Worm (Caenorhabditis elegans) whole organism, L3 larva: ENCODE data around the gene mrps-18A.

ENCODE experiments used
- R02D3.7 ChIP-seq: fragments of 150-350 bp; optimal IDR thresholded peaks from 2 replicates; lab custom pipeline; 2014; ENCODE audit warnings: missing biosample characterization, missing genetic modification characterization
- ZK546.5 ChIP-seq: sonication (generic microtip); optimal IDR thresholded peaks from 2 replicates; lab custom pipeline; 2017; ENCODE audit warnings: missing biosample characterization, missing genetic modification characterization
- aly-2 ChIP-seq: fragments of 150-350 bp; optimal IDR thresholded peaks from 2 replicates; lab custom pipeline; 2014; ENCODE audit warnings: missing biosample characterization, missing genetic modification characterization
- ama-1 ChIP-seq: fragments of 150-350 bp; optimal IDR thresholded peaks from 2 replicates; lab custom pipeline; 2018
- ceh-16 ChIP-seq: sonication (generic microtip); optimal IDR thresholded peaks from 2 replicates; lab custom pipeline; 2017; ENCODE audit warnings: missing biosample characterization, missing genetic modification characterization
- ceh-28 ChIP-seq: fragments of 150-350 bp; optimal IDR thresholded peaks from 2 replicates; lab custom pipeline; 2014; ENCODE audit warnings: missing biosample characterization, missing genetic modification reagents, missing genetic modification characterization
- ceh-82 ChIP-seq: fragments of 150-350 bp; optimal IDR thresholded peaks from 2 replicates; lab custom pipeline; 2014; ENCODE audit warnings: missing biosample characterization, missing genetic modification characterization
- ceh-9 ChIP-seq: sonication (generic microtip); optimal IDR thresholded peaks from 2 replicates; lab custom pipeline; 2018; ENCODE audit warnings: missing biosample characterization, missing genetic modification characterization
- daf-12 ChIP-seq: fragments of 150-350 bp; optimal IDR thresholded peaks from 2 replicates; lab custom pipeline; 2014; ENCODE audit warnings: missing biosample characterization, missing genetic modification reagents, missing genetic modification characterization
- egl-27 ChIP-seq: sonication (generic microtip); optimal IDR thresholded peaks from 4 replicates; lab custom pipeline; 2017; ENCODE audit warnings: missing biosample characterization, missing genetic modification reagents, missing genetic modification characterization
- egl-5 ChIP-seq: fragments of 150-350 bp; optimal IDR thresholded peaks from 2 replicates; lab custom pipeline; 2017; ENCODE audit warnings: missing biosample characterization, missing genetic modification reagents, missing genetic modification characterization, inconsistent platforms
- elt-1 ChIP-seq: fragments of 150-350 bp; optimal IDR thresholded peaks from 2 replicates; lab custom pipeline; 2014; ENCODE audit warnings: missing biosample characterization, missing genetic modification characterization
- elt-2 ChIP-seq: sonication (generic microtip); optimal IDR thresholded peaks from 2 replicates; lab custom pipeline; 2016; ENCODE audit warnings: missing genetic modification reagents, mild to moderate bottlenecking, missing genetic modification characterization, missing compliant biosample characterization
- elt-3 ChIP-seq, 3 experiments: fragments of 150-350 bp in 1 of 3; sonication (generic microtip) in 2 of 3; optimal IDR thresholded peaks; 2 replicates in 2 of 3; 4 replicates in 1 of 3; lab custom pipeline; 2014 to 2017; ENCODE audit warnings: missing biosample characterization in 3 of 3, missing genetic modification characterization in 3 of 3
- eor-1 ChIP-seq, 2 experiments: fragments of 150-350 bp; optimal IDR thresholded peaks; 2 replicates each; lab custom pipeline; 2014 to 2018; ENCODE audit warnings: missing biosample characterization in 2 of 2, missing genetic modification characterization in 2 of 2
- fkh-10 ChIP-seq: sonication (generic microtip); optimal IDR thresholded peaks from 2 replicates; lab custom pipeline; 2017; ENCODE audit warnings: missing biosample characterization, missing genetic modification reagents, missing genetic modification characterization
- fkh-2 ChIP-seq: fragments of 150-350 bp; optimal IDR thresholded peaks from 2 replicates; lab custom pipeline; 2014; ENCODE audit warnings: missing biosample characterization, missing genetic modification reagents, missing genetic modification characterization
- fos-1 ChIP-seq: fragments of 150-350 bp; optimal IDR thresholded peaks from 2 replicates; lab custom pipeline; 2014; ENCODE audit warnings: missing biosample characterization, missing genetic modification characterization
- hmg-11 ChIP-seq: sonication (generic microtip); optimal IDR thresholded peaks from 2 replicates; lab custom pipeline; 2016; ENCODE audit warnings: missing genetic modification characterization, missing compliant biosample characterization
- jun-1 ChIP-seq: fragments of 150-350 bp; optimal IDR thresholded peaks from 2 replicates; lab custom pipeline; 2014; ENCODE audit warnings: missing biosample characterization, missing genetic modification reagents, missing genetic modification characterization
- lin-15B ChIP-seq: fragments of 150-350 bp; optimal IDR thresholded peaks from 2 replicates; lab custom pipeline; 2014; ENCODE audit warnings: missing biosample characterization, missing genetic modification characterization
- lin-39 ChIP-seq: fragments of 150-350 bp; optimal IDR thresholded peaks from 2 replicates; lab custom pipeline; 2018; ENCODE audit warnings: missing biosample characterization, missing genetic modification reagents, missing genetic modification characterization
- lsy-12 ChIP-seq: sonication (generic microtip); optimal IDR thresholded peaks from 2 replicates; lab custom pipeline; 2016; ENCODE audit warnings: mild to moderate bottlenecking, missing genetic modification characterization, missing compliant biosample characterization
- mdl-1 ChIP-seq: fragments of 150-350 bp; optimal IDR thresholded peaks from 2 replicates; lab custom pipeline; 2014; ENCODE audit warnings: missing biosample characterization, missing genetic modification characterization
- mml-1 ChIP-seq: fragments of 150-350 bp; sonication (generic microtip); optimal IDR thresholded peaks from 3 replicates; lab custom pipeline; 2014; ENCODE audit warnings: missing biosample characterization, missing genetic modification characterization
- nfya-1 ChIP-seq: sonication (generic microtip); optimal IDR thresholded peaks from 2 replicates; lab custom pipeline; 2017; ENCODE audit warnings: missing genetic modification characterization, mild to moderate bottlenecking, missing compliant biosample characterization, antibody characterized with exemption, moderate library complexity; ENCODE audit not compliant: insufficient read depth
- nhr-11 ChIP-seq: fragments of 150-350 bp; optimal IDR thresholded peaks from 2 replicates; lab custom pipeline; 2014; ENCODE audit warnings: missing biosample characterization, missing genetic modification characterization
- nhr-12 ChIP-seq: fragments of 150-350 bp; optimal IDR thresholded peaks from 2 replicates; lab custom pipeline; 2014; ENCODE audit warnings: missing biosample characterization, missing genetic modification characterization
- nhr-23 ChIP-seq: fragments of 150-350 bp; optimal IDR thresholded peaks from 2 replicates; lab custom pipeline; 2014; ENCODE audit warnings: missing biosample characterization, missing genetic modification reagents, missing genetic modification characterization
- nhr-237 ChIP-seq: fragments of 150-350 bp; optimal IDR thresholded peaks from 2 replicates; lab custom pipeline; 2014; ENCODE audit warnings: missing biosample characterization, missing genetic modification characterization
- nhr-25 ChIP-seq: sonication (generic microtip); optimal IDR thresholded peaks from 2 replicates; lab custom pipeline; 2017; ENCODE audit warnings: missing biosample characterization, missing genetic modification characterization
- nhr-28 ChIP-seq: fragments of 150-350 bp; optimal IDR thresholded peaks from 2 replicates; lab custom pipeline; 2014; ENCODE audit warnings: missing biosample characterization, missing genetic modification characterization
- nhr-43 ChIP-seq: sonication (generic microtip); optimal IDR thresholded peaks from 2 replicates; lab custom pipeline; 2016; ENCODE audit warnings: mild to moderate bottlenecking, missing genetic modification characterization, missing compliant biosample characterization; ENCODE audit not compliant: poor library complexity, severe bottlenecking
- nhr-67 ChIP-seq: fragments of 150-350 bp; optimal IDR thresholded peaks from 2 replicates; lab custom pipeline; 2014; ENCODE audit warnings: missing biosample characterization, missing genetic modification characterization
- nhr-76 ChIP-seq: fragments of 150-350 bp; sonication (generic microtip); optimal IDR thresholded peaks from 5 replicates; lab custom pipeline; 2014; ENCODE audit warnings: missing biosample characterization, missing genetic modification characterization
- nhr-77 ChIP-seq: fragments of 150-350 bp; optimal IDR thresholded peaks from 2 replicates; lab custom pipeline; 2014; ENCODE audit warnings: missing biosample characterization, missing genetic modification characterization
- pha-4 ChIP-seq: fragments of 150-350 bp; optimal IDR thresholded peaks from 2 replicates; lab custom pipeline; 2014; ENCODE audit warnings: missing biosample characterization, missing genetic modification reagents, missing genetic modification characterization
- pqm-1 ChIP-seq: fragments of 150-350 bp; optimal IDR thresholded peaks from 2 replicates; lab custom pipeline; 2017; ENCODE audit warnings: missing biosample characterization, missing genetic modification characterization, inconsistent platforms
- sea-2 ChIP-seq: fragments of 150-350 bp; sonication (generic microtip); optimal IDR thresholded peaks from 4 replicates; lab custom pipeline; 2014; ENCODE audit warnings: missing biosample characterization, missing genetic modification reagents, missing genetic modification characterization
- skn-1 ChIP-seq: fragments of 150-350 bp; optimal IDR thresholded peaks from 2 replicates; lab custom pipeline; 2014; ENCODE audit warnings: missing biosample characterization, missing genetic modification characterization
- snpc-4 ChIP-seq: fragments of 150-350 bp; optimal IDR thresholded peaks from 2 replicates; lab custom pipeline; 2014; ENCODE audit warnings: missing biosample characterization, missing genetic modification characterization
- tbx-2 ChIP-seq: sonication (generic microtip); optimal IDR thresholded peaks from 2 replicates; lab custom pipeline; 2016; ENCODE audit warnings: mild to moderate bottlenecking, missing genetic modification characterization, missing compliant biosample characterization
- unc-39 ChIP-seq: sonication (generic microtip); optimal IDR thresholded peaks from 4 replicates; lab custom pipeline; 2017; ENCODE audit warnings: missing biosample characterization, missing genetic modification characterization
- unc-62 ChIP-seq: fragments of 150-350 bp; sonication (generic microtip); optimal IDR thresholded peaks from 4 replicates; lab custom pipeline; 2014; ENCODE audit warnings: missing biosample characterization, missing genetic modification reagents, missing genetic modification characterization
- zag-1 ChIP-seq: fragments of 150-350 bp; optimal IDR thresholded peaks from 2 replicates; lab custom pipeline; 2014; ENCODE audit warnings: missing biosample characterization, missing genetic modification characterization
- ztf-11 ChIP-seq: fragments of 150-350 bp; optimal IDR thresholded peaks from 2 replicates; lab custom pipeline; 2014; ENCODE audit warnings: missing biosample characterization, missing genetic modification characterization
- ztf-4 ChIP-seq: fragments of 150-350 bp; optimal IDR thresholded peaks from 2 replicates; lab custom pipeline; 2014; ENCODE audit warnings: missing biosample characterization, missing genetic modification characterization

mrps-18A gene

DNA sequence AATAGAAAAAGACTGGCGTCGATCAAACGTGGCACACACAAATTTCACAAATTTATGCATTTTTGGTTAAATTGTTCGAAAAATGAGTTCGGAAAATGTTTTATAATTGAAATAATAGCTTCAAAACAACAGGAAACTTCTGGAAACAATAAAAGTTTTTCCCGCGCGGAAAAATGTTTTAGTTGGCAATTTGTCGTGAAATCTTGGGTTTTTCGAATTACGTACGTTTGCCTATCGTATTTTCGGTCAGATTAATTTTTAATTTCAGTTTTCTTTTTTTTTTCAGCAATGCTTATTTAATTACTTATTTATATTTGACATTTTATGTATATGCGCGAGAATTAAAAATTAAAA is 23.7 kb upstream of the mrps-18A start:
- TF ChIP-seq ZK546.5 (tag; lab: Kevin White, UChicago) (no peak), snpc-4 (tag; lab: Kevin White, UChicago) (no peak), pqm-1 (no peak), nhr-11 (tag; lab: Kevin White, UChicago) (no peak)
- TF ChIP-seq, all 47 proteins: peak for 0

DNA sequence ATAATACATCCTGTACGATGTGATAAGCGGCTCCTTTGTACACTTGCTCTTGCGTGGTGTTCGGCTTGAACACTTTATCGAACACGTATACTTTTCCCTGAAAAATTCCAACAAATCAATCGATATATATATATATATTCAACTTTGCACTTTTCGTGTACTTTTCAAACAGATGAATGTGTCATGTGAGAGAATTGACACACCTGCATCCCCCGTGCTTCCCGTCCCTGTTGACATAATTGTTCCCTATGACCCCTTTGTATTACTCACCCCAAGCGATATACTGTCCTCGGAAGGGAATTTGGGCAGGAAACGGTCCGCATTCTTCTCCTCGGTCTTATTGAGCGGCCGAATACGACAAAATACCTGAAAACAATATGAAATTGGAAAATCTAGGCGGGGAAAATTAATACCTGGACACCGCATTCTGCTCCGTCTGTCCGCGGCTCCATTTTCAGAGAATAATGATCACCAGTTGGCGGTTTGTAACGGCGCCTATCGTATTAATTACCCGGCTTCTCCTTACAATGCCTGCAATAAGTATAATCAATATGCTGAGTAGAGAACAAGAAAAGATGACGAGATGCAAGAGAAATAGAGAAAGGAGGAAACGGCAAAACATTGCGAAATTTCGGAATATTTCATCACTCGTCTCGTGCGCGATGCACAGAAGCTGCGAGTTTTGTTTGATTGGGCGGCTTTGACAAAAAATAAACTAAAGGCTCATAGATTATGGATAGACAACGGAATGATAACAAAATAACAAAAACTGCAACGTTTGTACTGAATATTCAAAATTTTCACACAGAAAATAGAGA is 23.1 kb upstream of the mrps-18A start, which contains the start of gene unc-116:
Gene unc-116 (minus strand): TSS at position 531 of the 818 bp plus-strand sequence.
- no peak for TF ChIP-seq R02D3.7
- no peak for TF ChIP-seq nhr-43 (tag; lab: Kevin White, UChicago)
- no peak for TF ChIP-seq nhr-12 (tag; lab: Kevin White, UChicago)
- no peak for TF ChIP-seq skn-1 (tag; lab: Kevin White, UChicago)
- peak; percentile 15 for TF ChIP-seq ama-1 (lab: Kevin White, UChicago)
- no peak for TF ChIP-seq eor-1 (tag; optimal IDR thresholded peaks at IDR 0.05; lab: Kevin White, UChicago)
- no peak for TF ChIP-seq unc-62
- no peak for TF ChIP-seq lsy-12 (tag; lab: Kevin White, UChicago)
- no peak for TF ChIP-seq egl-27 (tag; lab: Kevin White, UChicago)
- peak; percentile 87 for TF ChIP-seq pha-4 (tag; lab: Kevin White, UChicago)
- no peak for TF ChIP-seq aly-2
- no peak for TF ChIP-seq nhr-76 (tag; lab: Kevin White, UChicago)
- peak; percentile 62 for TF ChIP-seq nhr-23 (tag; lab: Kevin White, UChicago)
- TF ChIP-seq nhr-237 (tag; lab: Kevin White, UChicago): no peak
- peak; percentile 14 for TF ChIP-seq nhr-25 (tag; lab: Kevin White, UChicago)
- peak; percentile 39 for TF ChIP-seq lin-39
- TF ChIP-seq nhr-11 (tag; lab: Kevin White, UChicago): no peak
- no peak for TF ChIP-seq tbx-2 (tag; lab: Kevin White, UChicago)
- peak; percentile 52 for TF ChIP-seq ceh-28
- TF ChIP-seq mdl-1 (tag; lab: Kevin White, UChicago): peak; percentile 36
- no peak for TF ChIP-seq ceh-16
- TF ChIP-seq pqm-1: peak; percentile 18
- TF ChIP-seq unc-39 (tag; lab: Kevin White, UChicago): no peak
- TF ChIP-seq jun-1 (tag; lab: Kevin White, UChicago): no peak
- no peak for TF ChIP-seq fkh-2 (tag; lab: Kevin White, UChicago)
- TF ChIP-seq hmg-11 (tag; lab: Kevin White, UChicago): no peak
- no peak for TF ChIP-seq ZK546.5 (tag; lab: Kevin White, UChicago)
- no peak for TF ChIP-seq nhr-67
- TF ChIP-seq elt-2 (tag; lab: Kevin White, UChicago): peak; percentile 8
- TF ChIP-seq nfya-1 (tag; lab: Kevin White, UChicago): peak; percentile 88
- no peak for TF ChIP-seq ztf-4
- no peak for TF ChIP-seq zag-1 (tag; lab: Kevin White, UChicago)
- no peak for TF ChIP-seq nhr-77
- no peak for TF ChIP-seq mml-1 (tag; lab: Kevin White, UChicago)
- TF ChIP-seq ceh-82 (tag; lab: Kevin White, UChicago): no peak
- TF ChIP-seq fos-1: no peak
- TF ChIP-seq daf-12 (tag; lab: Kevin White, UChicago): no peak
- TF ChIP-seq sea-2 (GFP tag; lab: Kevin White, UChicago): no peak
- no peak for TF ChIP-seq ztf-11 (tag; lab: Kevin White, UChicago)
- peak; percentile 4 for TF ChIP-seq snpc-4 (tag; lab: Kevin White, UChicago)
- no peak for TF ChIP-seq fkh-10 (GFP tag; lab: Kevin White, UChicago)
- TF ChIP-seq lin-15B (tag; lab: Kevin White, UChicago): peak; percentile 36
- no peak for TF ChIP-seq nhr-28
- no peak for TF ChIP-seq ceh-9 (tag; lab: Kevin White, UChicago)
- TF ChIP-seq elt-3 (tag; optimal IDR thresholded peaks at IDR 0.05; lab: Kevin White, UChicago): no peak
- no peak for TF ChIP-seq elt-1 (tag; lab: Kevin White, UChicago)
- no peak for TF ChIP-seq egl-5 (tag; lab: Kevin White, UChicago)
